Fruit fly (Drosophila melanogaster): ENCODE results near the gene CG34427.

dm6 chr3L:8755689-8756088 lies 48.9 kb upstream of the CG34427 start, which contains the start of gene CG6576:
- no peak for TF ChIP-seq cic (GFP tag; optimal IDR thresholded peaks at IDR 0.05)
- TF ChIP-seq CG14711 (tag; optimal IDR thresholded peaks at IDR 0.05), result no peak
- TF ChIP-seq CG12768 (GFP tag; optimal IDR thresholded peaks at IDR 0.05), result no peak
- no peak for TF ChIP-seq Mnt (GFP tag; optimal IDR thresholded peaks at IDR 0.05)
- no peak for TF ChIP-seq CG1620 (GFP tag; optimal IDR thresholded peaks at IDR 0.05)
- TF ChIP-seq tj (GFP tag; optimal IDR thresholded peaks at IDR 0.05), result no peak
- TF ChIP-seq CG5204 (GFP tag; optimal IDR thresholded peaks at IDR 0.05), result no peak
- TF ChIP-seq CG11617 (GFP tag; optimal IDR thresholded peaks at IDR 0.05), result no peak
- TF ChIP-seq ovo (GFP tag; optimal IDR thresholded peaks at IDR 0.05), result no peak
- TF ChIP-seq CG33017 (tag; optimal IDR thresholded peaks at IDR 0.05), result no peak
- no peak for TF ChIP-seq CG7101 (tag; optimal IDR thresholded peaks at IDR 0.05)
- TF ChIP-seq kay (GFP tag; ENCODE audit: borderline replicate concordance), result no peak
- TF ChIP-seq Clk (GFP tag; optimal IDR thresholded peaks at IDR 0.05), result no peak
- no peak for TF ChIP-seq Crg-1 (GFP tag; optimal IDR thresholded peaks at IDR 0.05)
